Fruit fly (Drosophila melanogaster) whole organism: ENCODE results near the gene TSG101.

ENCODE experiments used
- CG8478 ChIP-seq: fragments of >200 bp; optimal IDR thresholded peaks from 2 replicates; lab custom pipeline; 2018; ENCODE audit warnings: inconsistent platforms
- EcR ChIP-seq, 2 experiments: fragments of >200 bp; optimal IDR thresholded peaks; 2 replicates each; lab custom pipeline; 2017; ENCODE audit warnings: missing biosample characterization in 2 of 2, missing genetic modification characterization in 2 of 2, missing genetic modification reagents in 2 of 2
- pan ChIP-seq: fragments of >200 bp; optimal IDR thresholded peaks from 2 replicates; lab custom pipeline; 2017

DNA sequence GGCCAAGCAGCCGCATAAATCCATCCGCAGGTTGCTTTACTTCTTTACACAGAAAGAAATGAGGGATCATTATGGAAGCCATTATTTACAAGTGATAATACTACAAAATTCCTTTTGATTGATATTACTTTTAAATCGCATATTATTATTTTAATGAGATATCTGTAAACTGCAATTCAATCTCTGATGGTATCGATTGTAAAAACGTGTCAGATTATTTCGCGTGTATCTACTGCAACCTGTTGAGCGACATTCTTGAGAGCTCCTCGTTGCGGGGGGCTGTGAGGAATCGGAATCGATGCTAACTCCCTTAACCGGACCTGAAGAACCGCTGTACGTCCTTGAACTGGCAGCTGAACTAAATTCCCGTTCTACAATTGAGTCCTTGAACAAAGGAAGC is 24.0 kb upstream of the TSG101 start:
- TF ChIP-seq EcR (GFP tag; optimal IDR thresholded peaks at IDR 0.05; lab: Kevin White, UChicago) (no peak), CG8478 (no peak), pan (lab: Kevin White, UChicago) (no peak)
